Worm (Caenorhabditis elegans) whole organism, mixed stage, embryonic: Measurements from ENCODE around the gene hpo-26.

Experiments
- drap-1 ChIP-seq: fragments of 200-800 bp; sonication (Bioruptor generic); optimal IDR thresholded peaks from 3 replicates; lab custom pipeline; 2018; ENCODE audit warnings: mild to moderate bottlenecking, missing genetic modification characterization, missing compliant biosample characterization
- elt-3 ChIP-seq: fragments of 150-350 bp; optimal IDR thresholded peaks from 2 replicates; lab custom pipeline; 2014; ENCODE audit warnings: missing biosample characterization, missing genetic modification characterization
- lsy-2 ChIP-seq: fragments of 150-350 bp; optimal IDR thresholded peaks from 2 replicates; lab custom pipeline; 2014; ENCODE audit warnings: missing biosample characterization, missing genetic modification characterization
- mab-5 ChIP-seq: fragments of 150-350 bp; optimal IDR thresholded peaks from 2 replicates; lab custom pipeline; 2014; ENCODE audit warnings: missing biosample characterization, missing genetic modification characterization
- nhr-12 ChIP-seq: fragments of 150-350 bp; optimal IDR thresholded peaks from 2 replicates; lab custom pipeline; 2014; ENCODE audit warnings: missing biosample characterization, missing genetic modification characterization
- nhr-237 ChIP-seq: fragments of 150-350 bp; optimal IDR thresholded peaks from 2 replicates; lab custom pipeline; 2014; ENCODE audit warnings: missing biosample characterization, missing genetic modification characterization
- unc-39 ChIP-seq: fragments of 150-350 bp; optimal IDR thresholded peaks from 2 replicates; lab custom pipeline; 2014; ENCODE audit warnings: missing biosample characterization, missing genetic modification characterization

ce11 chrV:6515344-6515743 lies 17.5 kb downstream of the hpo-26 start:
- no peak for TF ChIP-seq mab-5 (tag; lab: Kevin White, UChicago)
- TF ChIP-seq elt-3: no peak
- TF ChIP-seq nhr-237 (tag; lab: Kevin White, UChicago): no peak
- TF ChIP-seq drap-1 (GFP tag; lab: Kevin White, UChicago): no peak
- no peak for TF ChIP-seq unc-39
- no peak for TF ChIP-seq nhr-12 (tag; lab: Kevin White, UChicago)
- no peak for TF ChIP-seq lsy-2
